Worm (Caenorhabditis elegans) whole organism, early embryonic: ENCODE data around the gene Y54F10BM.13.

ENCODE experiments used
- B0310.2 ChIP-seq: sonication (generic microtip); optimal IDR thresholded peaks from 2 replicates; lab custom pipeline; 2016; ENCODE audit warnings: mild to moderate bottlenecking, missing genetic modification characterization, missing compliant biosample characterization
- F13C5.2 ChIP-seq: sonication (generic microtip); optimal IDR thresholded peaks from 2 replicates; lab custom pipeline; 2017; ENCODE audit warnings: mild to moderate bottlenecking, missing genetic modification characterization, inconsistent platforms, missing compliant biosample characterization
- aly-1 ChIP-seq: sonication (generic microtip); optimal IDR thresholded peaks from 2 replicates; lab custom pipeline; 2016; ENCODE audit warnings: missing genetic modification characterization, missing compliant biosample characterization
- ama-1 ChIP-seq: fragments of 150-350 bp; optimal IDR thresholded peaks from 2 replicates; lab custom pipeline; 2014
- ceh-13 ChIP-seq: fragments of 200-800 bp; sonication (Bioruptor generic); optimal IDR thresholded peaks from 2 replicates; lab custom pipeline; 2018; ENCODE audit warnings: mild to moderate bottlenecking, missing genetic modification characterization, missing compliant biosample characterization
- ceh-36 ChIP-seq: sonication (generic microtip); optimal IDR thresholded peaks from 2 replicates; lab custom pipeline; 2016; ENCODE audit warnings: missing genetic modification characterization, inconsistent platforms, missing compliant biosample characterization
- ets-7 ChIP-seq: sonication (generic microtip); optimal IDR thresholded peaks from 2 replicates; lab custom pipeline; 2016; ENCODE audit warnings: missing genotype, missing genetic modification characterization, missing compliant biosample characterization
- flt-1 ChIP-seq: fragments of 200-800 bp; sonication (Bioruptor generic); IDR thresholded peaks from 2 replicates; pipeline ENCODE4 v1.3.6; 2022; ENCODE audit warnings: missing genetic modification characterization, missing compliant biosample characterization
- hmbx-1 ChIP-seq: sonication (generic microtip); optimal IDR thresholded peaks from 2 replicates; lab custom pipeline; 2016; ENCODE audit warnings: mild to moderate bottlenecking, missing genetic modification characterization, missing compliant biosample characterization
- hmg-4 ChIP-seq: fragments of 200-800 bp; sonication (Bioruptor generic); optimal IDR thresholded peaks from 2 replicates; lab custom pipeline; 2018; ENCODE audit warnings: mild to moderate bottlenecking, missing genetic modification characterization, missing compliant biosample characterization
- hnd-1 ChIP-seq: sonication (generic microtip); optimal IDR thresholded peaks from 2 replicates; lab custom pipeline; 2016; ENCODE audit warnings: missing genetic modification characterization, missing compliant biosample characterization
- pes-1 ChIP-seq: fragments of 200-800 bp; sonication (Bioruptor generic); IDR thresholded peaks from 2 replicates; pipeline ENCODE4 v1.3.6; 2022; ENCODE audit warnings: missing genetic modification reagents, missing genetic modification characterization, missing compliant biosample characterization
- scrt-1 ChIP-seq: fragments of 200-800 bp; sonication (Bioruptor generic); IDR thresholded peaks from 2 replicates; pipeline ENCODE4 v1.3.6; 2022; ENCODE audit warnings: missing genetic modification characterization, missing compliant biosample characterization
- sea-1 ChIP-seq: fragments of 200-800 bp; sonication (Bioruptor generic); conservative IDR thresholded peaks from 2 replicates; pipeline ENCODE4 v1.3.6; 2022; ENCODE audit warnings: missing genetic modification characterization, missing compliant biosample characterization
- tbx-11 ChIP-seq: fragments of 200-800 bp; sonication (Bioruptor generic); IDR thresholded peaks from 2 replicates; pipeline ENCODE4 v1.3.6; 2022; ENCODE audit warnings: missing genetic modification characterization, missing compliant biosample characterization
- tbx-37 ChIP-seq: fragments of 200-800 bp; sonication (Bioruptor generic); conservative IDR thresholded peaks from 2 replicates; pipeline ENCODE4 v1.3.6; 2022; ENCODE audit warnings: missing genetic modification reagents, missing genetic modification characterization, missing compliant biosample characterization
- tra-4 ChIP-seq: sonication (generic microtip); optimal IDR thresholded peaks from 2 replicates; lab custom pipeline; 2017; ENCODE audit warnings: missing genetic modification characterization, missing compliant biosample characterization

Y54F10BM.13 gene

DNA sequence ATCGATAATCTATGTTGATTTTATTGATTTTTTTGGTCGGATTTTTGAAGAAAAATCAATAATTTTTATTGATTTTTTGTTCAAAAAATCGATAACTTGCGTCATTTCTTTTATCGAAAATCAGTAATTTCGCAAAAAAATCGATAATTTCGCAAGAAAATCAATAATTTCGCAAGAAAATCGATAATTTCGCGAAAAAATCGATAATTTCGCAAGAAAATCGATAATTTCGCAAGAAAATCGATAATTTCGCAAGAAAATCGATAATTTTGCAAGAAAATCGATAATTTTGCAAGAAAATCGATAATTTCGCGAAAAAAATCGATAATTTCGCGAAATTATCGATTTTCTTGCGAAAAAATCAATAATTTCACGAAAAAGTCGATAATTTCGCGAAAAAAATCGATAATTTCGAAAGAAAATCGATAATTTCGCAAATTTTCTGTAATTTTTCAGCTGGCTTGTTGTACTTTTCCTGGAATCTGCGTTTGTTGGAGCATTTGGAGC, 47.5 kb downstream of the Y54F10BM.13 start:
- no peak for TF ChIP-seq B0310.2 (tag; lab: Kevin White, UChicago)
- TF ChIP-seq hmg-4 (GFP tag; lab: Kevin White, UChicago): no peak
- TF ChIP-seq scrt-1 (GFP tag; lab: Robert Waterston, UW): no peak
- TF ChIP-seq ama-1: no peak
- no peak for TF ChIP-seq flt-1
- no peak for TF ChIP-seq F13C5.2 (tag; lab: Kevin White, UChicago)
- TF ChIP-seq sea-1 (GFP tag; lab: Robert Waterston, UW): no peak
- TF ChIP-seq ceh-36 (tag; lab: Kevin White, UChicago): no peak
- no peak for TF ChIP-seq tbx-11 (GFP tag; lab: Robert Waterston, UW)
- no peak for TF ChIP-seq tra-4 (tag; lab: Kevin White, UChicago)
- TF ChIP-seq pes-1: no peak

DNA sequence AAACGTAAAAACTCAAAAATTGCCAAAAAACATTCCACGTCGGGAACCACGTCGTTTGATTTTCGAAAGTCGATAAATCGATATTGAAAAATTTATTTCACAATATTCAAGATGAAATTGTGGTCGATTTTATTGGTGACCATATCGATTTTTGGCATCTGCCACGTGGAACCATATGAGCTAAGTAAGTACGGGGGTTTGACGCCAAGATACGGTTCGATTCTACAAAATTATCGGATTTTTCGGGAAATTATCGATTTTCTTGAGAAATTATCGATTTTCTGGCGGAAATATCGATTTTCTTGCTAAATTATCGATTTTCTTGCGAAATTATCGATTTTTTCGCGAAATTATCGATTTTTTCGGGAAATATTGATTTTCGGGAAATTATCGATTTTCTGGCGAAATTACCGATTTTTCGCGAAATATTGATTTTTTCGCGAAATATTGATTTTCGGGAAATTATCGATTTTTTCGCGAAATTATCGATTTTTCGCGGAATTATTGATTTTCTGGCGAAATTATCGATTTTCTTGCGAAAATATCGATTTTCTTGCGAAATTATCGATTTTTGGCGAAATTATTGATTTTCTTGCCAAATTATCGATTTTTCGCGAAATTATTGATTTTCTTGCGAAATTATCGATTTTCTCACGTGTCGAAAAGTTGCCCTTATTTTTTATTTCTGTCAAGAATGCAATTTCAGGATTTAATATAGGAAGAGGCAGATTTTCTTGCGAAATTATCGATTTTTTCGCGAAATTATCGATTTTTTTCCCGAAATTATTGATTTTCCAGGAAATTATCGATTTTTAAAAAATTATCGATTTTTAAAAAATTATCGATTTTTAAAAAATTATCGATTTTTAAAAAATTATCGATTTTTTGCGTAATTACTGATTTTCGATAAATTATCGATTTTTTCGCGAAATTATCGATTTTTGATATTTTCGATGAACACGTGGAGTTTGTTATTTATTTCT, 48.6 kb downstream of the Y54F10BM.13 start, which contains the start of gene Y54F10BM.3:
Gene Y54F10BM.3, plus strand, starts transcription at position 51 of the 983 bp plus-strand sequence.
- TF ChIP-seq ets-7 (no peak), flt-1 (no peak), pes-1 (no peak), hnd-1 (tag; lab: Kevin White, UChicago) (no peak), scrt-1 (GFP tag; lab: Robert Waterston, UW) (no peak), ceh-13 (GFP tag; lab: Kevin White, UChicago) (no peak), tra-4 (tag; lab: Kevin White, UChicago) (no peak), B0310.2 (tag; lab: Kevin White, UChicago) (no peak), ceh-36 (tag; lab: Kevin White, UChicago) (no peak), tbx-11 (GFP tag; lab: Robert Waterston, UW) (no peak), aly-1 (tag; lab: Kevin White, UChicago) (no peak), ama-1 (no peak), sea-1 (GFP tag; lab: Robert Waterston, UW) (no peak), tbx-37 (GFP tag; lab: Robert Waterston, UW) (no peak), hmg-4 (GFP tag; lab: Kevin White, UChicago) (no peak), hmbx-1 (no peak), F13C5.2 (tag; lab: Kevin White, UChicago) (no peak)

DNA sequence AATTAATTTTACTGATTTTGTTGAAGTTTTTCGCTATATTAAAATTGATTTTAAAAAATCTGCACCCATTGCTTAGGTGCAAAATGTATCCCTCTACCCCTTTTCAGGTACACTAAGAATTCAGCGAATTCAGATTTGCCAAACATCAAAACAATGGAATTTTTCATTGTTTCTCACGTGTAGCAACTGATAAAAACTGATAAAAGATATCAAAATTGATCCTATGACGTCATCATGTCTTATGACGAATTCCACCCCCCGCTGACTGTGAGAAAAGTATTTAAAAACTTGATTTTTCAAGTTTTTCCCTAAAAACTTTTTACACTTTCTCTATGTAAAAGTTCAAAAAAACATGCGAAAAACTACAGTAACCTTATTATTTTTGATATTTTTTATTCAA, 50.3 kb downstream of the Y54F10BM.13 start, which contains the start of gene Y54F10BM.22:
Gene Y54F10BM.22, plus strand, starts transcription at position 331 of the 400 bp plus-strand sequence.
- TF ChIP-seq ceh-36 (tag; lab: Kevin White, UChicago) (no peak), sea-1 (GFP tag; lab: Robert Waterston, UW) (no peak), tbx-37 (GFP tag; lab: Robert Waterston, UW) (no peak), flt-1 (no peak), F13C5.2 (tag; lab: Kevin White, UChicago) (no peak), hmg-4 (GFP tag; lab: Kevin White, UChicago) (no peak), pes-1 (no peak), B0310.2 (tag; lab: Kevin White, UChicago) (no peak), hmbx-1 (no peak), tra-4 (tag; lab: Kevin White, UChicago) (no peak), ama-1 (no peak), hnd-1 (tag; lab: Kevin White, UChicago) (no peak), ets-7 (no peak), ceh-13 (GFP tag; lab: Kevin White, UChicago) (no peak), aly-1 (tag; lab: Kevin White, UChicago) (no peak), tbx-11 (GFP tag; lab: Robert Waterston, UW) (no peak), scrt-1 (GFP tag; lab: Robert Waterston, UW) (no peak)
